Comparison of ENCODE assay signal across 1 fruit fly cellular context in the genomic region with DNA sequence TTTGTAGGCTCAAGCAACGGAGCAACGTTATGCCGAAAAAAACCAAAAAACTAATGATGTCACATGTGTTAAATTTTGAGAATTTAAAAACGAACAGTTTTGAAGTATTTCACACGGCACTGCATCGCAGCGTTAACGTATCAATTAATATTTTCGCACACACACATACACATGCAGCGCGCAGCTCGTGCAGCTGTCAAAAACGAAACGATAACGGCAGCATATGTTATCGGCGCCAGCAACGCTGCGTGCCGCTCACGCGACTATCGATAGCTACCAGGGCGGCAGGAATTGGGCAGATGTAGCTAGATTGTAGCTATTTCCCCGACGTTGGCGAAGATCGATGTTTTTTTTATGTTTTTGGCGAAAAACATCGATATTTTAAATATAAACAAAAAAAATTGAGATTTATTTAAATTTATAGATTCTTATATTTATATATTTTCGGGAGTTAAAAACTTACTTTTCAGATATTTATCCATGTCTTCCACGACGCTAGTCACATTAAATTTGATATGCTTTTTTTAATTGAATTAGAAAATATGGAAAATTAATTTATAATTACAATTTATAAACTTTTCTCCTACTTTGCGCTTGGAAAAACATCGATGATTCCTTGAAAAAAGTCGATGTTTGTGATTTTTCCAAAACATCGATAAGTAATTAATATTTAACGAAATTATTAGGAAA.
A peak's percentile ranks its signal among the peaks of the same experiment; 100 is the strongest.
TF ChIP-seq lines count a peak whose summit lies in the region.

A gene (minus strand): TSS at position 208 of the 690 bp plus-strand sequence.

TF ChIP-seq in whole organism, embryonic, 481 proteins besides CTCF, POLR2A, EP300 and RAD21 (continued from another document):
- TF ChIP-seq CG32767 (GFP tag; IDR thresholded peaks at IDR 0.05; lab: Robert Waterston, UW) = no peak
- no peak for TF ChIP-seq ewg (GFP tag; optimal IDR thresholded peaks at IDR 0.05; lab: Kevin White, UChicago)
- TF ChIP-seq CG4424 (GFP tag; optimal IDR thresholded peaks at IDR 0.05; lab: Kevin White, UChicago) = peak; percentile 0
- no peak for TF ChIP-seq bsh (GFP tag; optimal IDR thresholded peaks at IDR 0.05; lab: Kevin White, UChicago)
- peak; percentile 9 for TF ChIP-seq CG9727 (GFP tag; optimal IDR thresholded peaks at IDR 0.05; lab: Kevin White, UChicago)
- TF ChIP-seq B-H2 (GFP tag; optimal IDR thresholded peaks at IDR 0.05; lab: Kevin White, UChicago) = peak; percentile 8
- peak; percentile 50 for TF ChIP-seq sob (GFP tag; IDR thresholded peaks at IDR 0.05; lab: Robert Waterston, UW)
- peak; percentile 75 for TF ChIP-seq CG12659 (GFP tag; optimal IDR thresholded peaks at IDR 0.05; lab: Kevin White, UChicago)
- peak; percentile 61; the same call in 1 of the 3 replicates for TF ChIP-seq ci (GFP tag; IDR thresholded peaks at IDR 0.05; lab: Robert Waterston, UW)
- TF ChIP-seq CG17829 (tag; optimal IDR thresholded peaks at IDR 0.05; lab: Kevin White, UChicago) = peak; percentile 63
- peak; percentile 50 for TF ChIP-seq zen (tag; optimal IDR thresholded peaks at IDR 0.05; lab: Kevin White, UChicago)
- no peak for TF ChIP-seq CG8281 (tag; optimal IDR thresholded peaks at IDR 0.05; lab: Kevin White, UChicago)
- TF ChIP-seq CG17912 (GFP tag; optimal IDR thresholded peaks at IDR 0.05; lab: Kevin White, UChicago) = peak; percentile 69
- no peak for TF ChIP-seq Hr78 (GFP tag; optimal IDR thresholded peaks at IDR 0.05; lab: Kevin White, UChicago)
- peak; percentile 91 for TF ChIP-seq CG30020 (tag; optimal IDR thresholded peaks at IDR 0.05; lab: Kevin White, UChicago)
- TF ChIP-seq Adf1 (GFP tag; IDR thresholded peaks at IDR 0.05; lab: Robert Waterston, UW) = peak; percentile 78
- no peak for TF ChIP-seq zf30C (GFP tag; optimal IDR thresholded peaks at IDR 0.05; lab: Kevin White, UChicago)
- peak; percentile 62 for TF ChIP-seq Rfx (GFP tag; IDR thresholded peaks at IDR 0.05; lab: Robert Waterston, UW)
- TF ChIP-seq maf-S (GFP tag; optimal IDR thresholded peaks at IDR 0.05; lab: Kevin White, UChicago) = peak; percentile 2
- TF ChIP-seq D19A (tag; optimal IDR thresholded peaks at IDR 0.05; lab: Kevin White, UChicago) = peak; percentile 7
- peak; percentile 91 for TF ChIP-seq unc-4 (GFP tag; IDR thresholded peaks at IDR 0.05; lab: Robert Waterston, UW; ENCODE audit: partially characterized antibody)
- peak; percentile 95 for TF ChIP-seq CG13287 (GFP tag; IDR thresholded peaks at IDR 0.05; lab: Robert Waterston, UW; ENCODE audit: partially characterized antibody)
- no peak for TF ChIP-seq kni (GFP tag; optimal IDR thresholded peaks at IDR 0.05; lab: Kevin White, UChicago)
- TF ChIP-seq row (GFP tag; IDR thresholded peaks at IDR 0.05; lab: Robert Waterston, UW) = peak; percentile 88
- no peak for TF ChIP-seq CG11093 (GFP tag; IDR thresholded peaks at IDR 0.05; lab: Robert Waterston, UW)
- TF ChIP-seq CG1024 (GFP tag; IDR thresholded peaks at IDR 0.05; lab: Robert Waterston, UW) = 0 out of 2 replicates have a peak, but pooled peaks have one; percentile 13
- TF ChIP-seq CG33557 (GFP tag; optimal IDR thresholded peaks at IDR 0.05; lab: Kevin White, UChicago) = no peak
- no peak for TF ChIP-seq CG18764 (GFP tag; optimal IDR thresholded peaks at IDR 0.05; lab: Kevin White, UChicago)
- peak; percentile 97 for TF ChIP-seq chinmo (GFP tag; IDR thresholded peaks at IDR 0.05; lab: Robert Waterston, UW; ENCODE audit: partially characterized antibody)
- TF ChIP-seq CG9797 (GFP tag; optimal IDR thresholded peaks at IDR 0.05; lab: Kevin White, UChicago) = peak; percentile 41
- TF ChIP-seq bbx (GFP tag; IDR thresholded peaks at IDR 0.05; lab: Robert Waterston, UW; ENCODE audit: partially characterized antibody) = peak; percentile 97
- peak; percentile 92 for TF ChIP-seq tna (GFP tag; IDR thresholded peaks at IDR 0.05; lab: Robert Waterston, UW; ENCODE audit: partially characterized antibody)
- TF ChIP-seq Ets65A (GFP tag; lab: Kevin White, UChicago) = peak; percentile 58
- peak in 1 of 2 experiments; percentile 14 for TF ChIP-seq Pdp1 (GFP tag; optimal IDR thresholded peaks at IDR 0.05; lab: Kevin White, UChicago)
- peak; percentile 91 for TF ChIP-seq BEAF-32 (GFP tag; optimal IDR thresholded peaks at IDR 0.05; lab: Kevin White, UChicago)
- TF ChIP-seq twi (tag; optimal IDR thresholded peaks at IDR 0.05; lab: Kevin White, UChicago) = peak; percentile 30
- TF ChIP-seq dmrt99B (tag; optimal IDR thresholded peaks at IDR 0.05; lab: Kevin White, UChicago) = no peak
- no peak for TF ChIP-seq Mrtf (GFP tag; IDR thresholded peaks at IDR 0.05; lab: Robert Waterston, UW)
- peak; percentile 89 for TF ChIP-seq cg (GFP tag; optimal IDR thresholded peaks at IDR 0.05; lab: Kevin White, UChicago)
- TF ChIP-seq hkb (optimal IDR thresholded peaks at IDR 0.05; lab: Kevin White, UChicago) = no peak
- TF ChIP-seq hkb (GFP tag; IDR thresholded peaks at IDR 0.05; lab: Robert Waterston, UW) = 0 out of 2 replicates have a peak, but pooled peaks have one; percentile 13
- TF ChIP-seq Dek (tag; optimal IDR thresholded peaks at IDR 0.05; lab: Kevin White, UChicago) = no peak
- peak; percentile 52 for TF ChIP-seq CG15601 (tag; optimal IDR thresholded peaks at IDR 0.05; lab: Kevin White, UChicago)
- no peak for TF ChIP-seq Drgx (GFP tag; IDR thresholded peaks at IDR 0.05; lab: Robert Waterston, UW)
- no peak for TF ChIP-seq CG4328 (GFP tag; optimal IDR thresholded peaks at IDR 0.05; lab: Kevin White, UChicago)
- TF ChIP-seq en (GFP tag; optimal IDR thresholded peaks at IDR 0.05; lab: Kevin White, UChicago) = no peak
- peak; percentile 15 for TF ChIP-seq caup (GFP tag; optimal IDR thresholded peaks at IDR 0.05; lab: Kevin White, UChicago; ENCODE audit: severe bottlenecking)
- TF ChIP-seq CG17568 (GFP tag; optimal IDR thresholded peaks at IDR 0.05; lab: Kevin White, UChicago) = no peak
- peak; percentile 93 for TF ChIP-seq hb (GFP tag; IDR thresholded peaks at IDR 0.05; lab: Robert Waterston, UW; ENCODE audit: partially characterized antibody)
- TF ChIP-seq CG12942 (GFP tag; optimal IDR thresholded peaks at IDR 0.05; lab: Kevin White, UChicago) = no peak
- TF ChIP-seq Bgb (GFP tag; IDR thresholded peaks at IDR 0.05; lab: Robert Waterston, UW; ENCODE audit: partially characterized antibody) = peak; percentile 98
- TF ChIP-seq TFAM (GFP tag; optimal IDR thresholded peaks at IDR 0.05; lab: Kevin White, UChicago) = no peak
- TF ChIP-seq Scr (GFP tag; IDR thresholded peaks at IDR 0.05; lab: Robert Waterston, UW; ENCODE audit: partially characterized antibody) = peak; percentile 91
- no peak for TF ChIP-seq CG16863 (GFP tag; optimal IDR thresholded peaks at IDR 0.05; lab: Kevin White, UChicago)
- peak; percentile 45; the same call in 1 of the 2 replicates for TF ChIP-seq CG11085 (GFP tag; IDR thresholded peaks at IDR 0.05; lab: Robert Waterston, UW)
- peak; percentile 73 for TF ChIP-seq YL-1 (GFP tag; optimal IDR thresholded peaks at IDR 0.05; lab: Kevin White, UChicago)
